Fruit fly (Drosophila melanogaster) ovary, adult (tissue): ENCODE data around the gene SIFaR.

Experiments
- CG17801 ChIP-seq: fragments of 200-800 bp; optimal IDR thresholded peaks from 2 replicates; lab custom pipeline; 2019; ENCODE audit warnings: missing biosample characterization, mild to moderate bottlenecking, missing genetic modification characterization, moderate library complexity; ENCODE audit not compliant: partially characterized antibody

Gene SIFaR

dm6 chr3R:21289071-21289613, 4.7 kb downstream of the SIFaR start:
- no peak for TF ChIP-seq CG17801 (GFP tag; lab: Kevin White, UChicago)

- TF ChIP-seq CG17801 (GFP tag; lab: Kevin White, UChicago): no peak
Measured at dm6 chr3R:21288462-21288861, 5.3 kb downstream of the SIFaR start.

- no peak for TF ChIP-seq CG17801 (GFP tag; lab: Kevin White, UChicago)
Measured at dm6 chr3R:21282897-21283296, 10.9 kb downstream of the SIFaR start, which contains the start of gene CG17298. Gene CG17298, plus strand, starts transcription at chr3R:21283197.

- TF ChIP-seq CG17801 (GFP tag; lab: Kevin White, UChicago): no peak
Measured at dm6 chr3R:21276111-21276510, 17.7 kb downstream of the SIFaR start, which contains the start of gene CG3301. Gene CG3301, minus strand, starts transcription at chr3R:21276249.

dm6 chr3R:21274870-21275269, 18.9 kb downstream of the SIFaR start:
- TF ChIP-seq CG17801 (GFP tag; lab: Kevin White, UChicago): no peak

- TF ChIP-seq CG17801 (GFP tag; lab: Kevin White, UChicago): peak; percentile 38
Measured at dm6 chr3R:21273427-21274038, 20.3 kb downstream of the SIFaR start, which contains the start of gene CG3308. Gene CG3308, minus strand, starts transcription at chr3R:21273817.

dm6 chr3R:21271208-21271607, 22.6 kb downstream of the SIFaR start:
- no peak for TF ChIP-seq CG17801 (GFP tag; lab: Kevin White, UChicago)

- TF ChIP-seq CG17801 (GFP tag; lab: Kevin White, UChicago): no peak
Measured at dm6 chr3R:21270609-21271143, 23.1 kb downstream of the SIFaR start.

dm6 chr3R:21269923-21270322, 23.9 kb downstream of the SIFaR start, which contains the start of the genes AP-2sigma and Idi:
Gene AP-2sigma, minus strand, starts transcription at chr3R:21270075.
Gene Idi, plus strand, starts transcription at chr3R:21270126.
- peak; percentile 13 for TF ChIP-seq CG17801 (GFP tag; lab: Kevin White, UChicago)

dm6 chr3R:21268873-21269272, 24.9 kb downstream of the SIFaR start, which contains the start of gene Rab1:
Gene Rab1, minus strand, starts transcription at chr3R:21269060.
- TF ChIP-seq CG17801 (GFP tag; lab: Kevin White, UChicago): peak; percentile 49

dm6 chr3R:21267972-21268512, 25.8 kb downstream of the SIFaR start:
- TF ChIP-seq CG17801 (GFP tag; lab: Kevin White, UChicago): no peak

dm6 chr3R:21263177-21263576, 30.6 kb downstream of the SIFaR start:
- TF ChIP-seq CG17801 (GFP tag; lab: Kevin White, UChicago): no peak

dm6 chr3R:21260795-21261194, 33.0 kb downstream of the SIFaR start:
- no peak for TF ChIP-seq CG17801 (GFP tag; lab: Kevin White, UChicago)

- no peak for TF ChIP-seq CG17801 (GFP tag; lab: Kevin White, UChicago)
Measured at dm6 chr3R:21254296-21254695, 39.5 kb downstream of the SIFaR start.

- no peak for TF ChIP-seq CG17801 (GFP tag; lab: Kevin White, UChicago)
Measured at dm6 chr3R:21252478-21252877, 41.3 kb downstream of the SIFaR start.
